Worm (Caenorhabditis elegans) whole organism, L4/young adult: ENCODE data around the gene Y54E2A.10.

ENCODE experiments used
- W03F9.2 ChIP-seq: fragments of 150-350 bp; optimal IDR thresholded peaks from 2 replicates; lab custom pipeline; 2014; ENCODE audit warnings: missing biosample characterization, missing genetic modification characterization
- dao-5 ChIP-seq: sonication (generic microtip); optimal IDR thresholded peaks from 2 replicates; lab custom pipeline; 2016; ENCODE audit warnings: missing genotype, missing genetic modification characterization, moderate library complexity, missing compliant biosample characterization

- TF ChIP-seq W03F9.2 (tag; lab: Kevin White, UChicago), result no peak
- TF ChIP-seq dao-5 (tag; lab: Kevin White, UChicago), result no peak
Observed at ce11 chrII:14819258-14819985, 28.6 kb downstream of the Y54E2A.10 start.
